Worm (Caenorhabditis elegans) whole organism, mixed stage, embryonic: Measurements from ENCODE around the gene Y32G9A.2.

Source experiments
- M03D4.4 ChIP-seq: sonication (generic microtip); optimal IDR thresholded peaks from 2 replicates; lab custom pipeline; 2017; ENCODE audit warnings: mild to moderate bottlenecking, missing genetic modification characterization, missing compliant biosample characterization
- ceh-39 ChIP-seq: fragments of 150-350 bp; optimal IDR thresholded peaks from 2 replicates; lab custom pipeline; 2014; ENCODE audit warnings: missing biosample characterization, missing genetic modification characterization
- ceh-83 ChIP-seq: fragments of 200-800 bp; sonication (Bioruptor generic); optimal IDR thresholded peaks from 2 replicates; lab custom pipeline; 2018; ENCODE audit warnings: mild to moderate bottlenecking, missing genetic modification characterization, missing compliant biosample characterization
- cnd-1 ChIP-seq: fragments of 200-800 bp; sonication (Bioruptor generic); optimal IDR thresholded peaks from 2 replicates; lab custom pipeline; 2018; ENCODE audit warnings: mild to moderate bottlenecking, missing genetic modification characterization, missing compliant biosample characterization
- flh-1 ChIP-seq: fragments of 200-800 bp; sonication (Bioruptor generic); optimal IDR thresholded peaks from 2 replicates; lab custom pipeline; 2018; ENCODE audit warnings: mild to moderate bottlenecking, missing genetic modification characterization, moderate library complexity, missing compliant biosample characterization
- ham-2 ChIP-seq: fragments of 200-800 bp; sonication (Bioruptor generic); optimal IDR thresholded peaks from 2 replicates; lab custom pipeline; 2018; ENCODE audit warnings: mild to moderate bottlenecking, missing genetic modification characterization, missing compliant biosample characterization
- hlh-1 ChIP-seq: fragments of 150-350 bp; optimal IDR thresholded peaks from 2 replicates; lab custom pipeline; 2014; ENCODE audit warnings: missing biosample characterization, missing genetic modification reagents, missing genetic modification characterization
- lin-13 ChIP-seq: fragments of 150-350 bp; optimal IDR thresholded peaks from 2 replicates; lab custom pipeline; 2014; ENCODE audit warnings: missing biosample characterization, missing genetic modification characterization
- lin-32 ChIP-seq: fragments of 200-800 bp; sonication (Bioruptor generic); optimal IDR thresholded peaks from 2 replicates; lab custom pipeline; 2018; ENCODE audit warnings: mild to moderate bottlenecking, missing genetic modification characterization, missing compliant biosample characterization
- lsy-2 ChIP-seq: fragments of 150-350 bp; optimal IDR thresholded peaks from 2 replicates; lab custom pipeline; 2014; ENCODE audit warnings: missing biosample characterization, missing genetic modification characterization
- mab-5 ChIP-seq: fragments of 150-350 bp; optimal IDR thresholded peaks from 2 replicates; lab custom pipeline; 2014; ENCODE audit warnings: missing biosample characterization, missing genetic modification characterization
- mep-1 ChIP-seq: fragments of 150-350 bp; optimal IDR thresholded peaks from 2 replicates; lab custom pipeline; 2017; ENCODE audit warnings: missing biosample characterization, missing genetic modification reagents, missing genetic modification characterization, inconsistent platforms
- nhr-12 ChIP-seq: fragments of 150-350 bp; optimal IDR thresholded peaks from 2 replicates; lab custom pipeline; 2014; ENCODE audit warnings: missing biosample characterization, missing genetic modification characterization
- nhr-2 ChIP-seq: fragments of 150-350 bp; optimal IDR thresholded peaks from 2 replicates; lab custom pipeline; 2014; ENCODE audit warnings: missing biosample characterization, missing genetic modification characterization
- nhr-237 ChIP-seq: fragments of 150-350 bp; optimal IDR thresholded peaks from 2 replicates; lab custom pipeline; 2014; ENCODE audit warnings: missing biosample characterization, missing genetic modification characterization
- nhr-76 ChIP-seq: sonication (generic microtip); optimal IDR thresholded peaks from 2 replicates; lab custom pipeline; 2017; ENCODE audit warnings: missing biosample characterization, missing genetic modification characterization
- snpc-4 ChIP-seq: fragments of 150-350 bp; optimal IDR thresholded peaks from 2 replicates; lab custom pipeline; 2014; ENCODE audit warnings: missing biosample characterization, missing genetic modification characterization
- sptf-1 ChIP-seq: sonication (generic microtip); optimal IDR thresholded peaks from 2 replicates; lab custom pipeline; 2017; ENCODE audit warnings: mild to moderate bottlenecking, missing genetic modification characterization, moderate library complexity, missing compliant biosample characterization
- tbx-8 ChIP-seq: fragments of 200-800 bp; sonication (Bioruptor generic); optimal IDR thresholded peaks from 2 replicates; lab custom pipeline; 2018; ENCODE audit warnings: mild to moderate bottlenecking, missing genetic modification characterization, moderate library complexity, missing compliant biosample characterization
- unc-39 ChIP-seq: fragments of 150-350 bp; optimal IDR thresholded peaks from 2 replicates; lab custom pipeline; 2014; ENCODE audit warnings: missing biosample characterization, missing genetic modification characterization

Y32G9A.2 gene

DNA sequence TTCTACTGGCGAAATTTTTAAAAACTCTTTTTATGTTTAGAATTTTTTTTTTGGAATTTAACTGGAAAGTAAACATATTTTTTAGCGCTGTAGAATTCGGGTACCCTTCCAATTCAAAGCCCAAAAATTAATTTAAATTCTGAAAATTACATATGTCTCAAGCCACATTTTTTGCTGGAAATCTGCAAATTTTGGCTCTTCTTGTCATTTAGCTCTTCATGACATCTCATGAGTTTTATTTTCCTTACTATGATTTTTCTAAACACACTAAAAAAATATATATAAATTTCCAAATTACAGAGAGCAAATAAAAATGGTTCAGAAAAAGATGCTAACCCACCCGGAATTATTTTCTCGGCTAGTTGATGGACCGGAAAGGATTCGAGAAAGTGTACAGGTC, 50.9 kb downstream of the Y32G9A.2 start, which contains the start of gene acs-3:
Gene acs-3, plus strand, starts transcription at position 301 of the 400 bp plus-strand sequence.
- TF ChIP-seq lsy-2 (tag; lab: Kevin White, UChicago): no peak
- TF ChIP-seq mab-5 (tag; lab: Kevin White, UChicago): no peak
- no peak for TF ChIP-seq nhr-12 (tag; lab: Kevin White, UChicago)
- no peak for TF ChIP-seq hlh-1 (tag; lab: Kevin White, UChicago)
- no peak for TF ChIP-seq lin-32
- no peak for TF ChIP-seq ceh-83 (GFP tag; lab: Kevin White, UChicago)
- TF ChIP-seq nhr-76 (tag; lab: Kevin White, UChicago): no peak
- no peak for TF ChIP-seq M03D4.4 (tag; lab: Kevin White, UChicago)
- TF ChIP-seq ceh-39 (tag; lab: Kevin White, UChicago): no peak
- TF ChIP-seq tbx-8 (GFP tag; lab: Kevin White, UChicago): no peak
- no peak for TF ChIP-seq ham-2
- no peak for TF ChIP-seq flh-1 (GFP tag; lab: Kevin White, UChicago)
- TF ChIP-seq nhr-2 (tag; lab: Kevin White, UChicago): no peak
- no peak for TF ChIP-seq snpc-4

DNA sequence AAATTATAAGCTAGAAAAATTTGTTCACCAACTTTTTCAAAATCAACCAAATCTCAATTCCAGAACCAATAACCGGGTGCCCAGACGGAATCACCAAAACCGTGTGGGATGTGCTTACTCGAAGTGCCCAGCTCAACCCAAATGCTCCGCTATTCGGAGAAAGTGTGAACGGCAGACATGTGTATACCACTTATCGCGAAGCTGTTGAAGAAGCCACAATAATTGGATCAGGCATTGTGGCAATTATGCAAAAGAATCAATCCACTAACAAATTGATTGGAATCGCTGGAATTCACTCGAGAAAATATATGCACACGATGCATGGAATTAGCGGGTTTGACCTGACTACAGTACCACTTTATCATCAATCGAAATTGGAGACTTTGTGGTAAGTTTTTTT, 51.4 kb downstream of the Y32G9A.2 start:
- no peak for TF ChIP-seq cnd-1 (tag; lab: Kevin White, UChicago)
- no peak for TF ChIP-seq ceh-39 (tag; lab: Kevin White, UChicago)
- no peak for TF ChIP-seq lin-32
- no peak for TF ChIP-seq mep-1 (tag; lab: Kevin White, UChicago)
- no peak for TF ChIP-seq unc-39
- TF ChIP-seq lsy-2 (tag; lab: Kevin White, UChicago): no peak
- TF ChIP-seq nhr-237 (tag; lab: Kevin White, UChicago): no peak
- TF ChIP-seq ceh-83 (GFP tag; lab: Kevin White, UChicago): no peak
- no peak for TF ChIP-seq flh-1 (GFP tag; lab: Kevin White, UChicago)
- TF ChIP-seq lin-13: no peak
- no peak for TF ChIP-seq sptf-1 (tag; lab: Kevin White, UChicago)
